Worm (Caenorhabditis elegans) whole organism, mixed stage, embryonic: ENCODE results near the gene Y66C5A.2.

Source experiments
- ces-1 ChIP-seq: fragments of 150-350 bp; optimal IDR thresholded peaks from 2 replicates; lab custom pipeline; 2014; ENCODE audit warnings: missing biosample characterization, missing genetic modification reagents, missing genetic modification characterization
- cnd-1 ChIP-seq: fragments of 200-800 bp; sonication (Bioruptor generic); optimal IDR thresholded peaks from 2 replicates; lab custom pipeline; 2018; ENCODE audit warnings: mild to moderate bottlenecking, missing genetic modification characterization, missing compliant biosample characterization
- elt-1 ChIP-seq: sonication (generic microtip); optimal IDR thresholded peaks from 2 replicates; lab custom pipeline; 2017; ENCODE audit warnings: missing genetic modification characterization, mild to moderate bottlenecking, missing compliant biosample characterization, antibody characterized with exemption, moderate library complexity, borderline replicate concordance; ENCODE audit not compliant: insufficient read depth
- ham-2 ChIP-seq: fragments of 200-800 bp; sonication (Bioruptor generic); optimal IDR thresholded peaks from 2 replicates; lab custom pipeline; 2018; ENCODE audit warnings: mild to moderate bottlenecking, missing genetic modification characterization, missing compliant biosample characterization
- lin-13 ChIP-seq: fragments of 150-350 bp; optimal IDR thresholded peaks from 2 replicates; lab custom pipeline; 2014; ENCODE audit warnings: missing biosample characterization, missing genetic modification characterization
- nhr-12 ChIP-seq: fragments of 150-350 bp; optimal IDR thresholded peaks from 2 replicates; lab custom pipeline; 2014; ENCODE audit warnings: missing biosample characterization, missing genetic modification characterization
- nhr-237 ChIP-seq: fragments of 150-350 bp; optimal IDR thresholded peaks from 2 replicates; lab custom pipeline; 2014; ENCODE audit warnings: missing biosample characterization, missing genetic modification characterization
- snpc-4 ChIP-seq: fragments of 150-350 bp; optimal IDR thresholded peaks from 2 replicates; lab custom pipeline; 2014; ENCODE audit warnings: missing biosample characterization, missing genetic modification characterization
- unc-62 ChIP-seq: fragments of 150-350 bp; optimal IDR thresholded peaks from 2 replicates; lab custom pipeline; 2014; ENCODE audit warnings: missing biosample characterization, missing genetic modification reagents, missing genetic modification characterization
- ztf-11 ChIP-seq: fragments of 150-350 bp; optimal IDR thresholded peaks from 2 replicates; lab custom pipeline; 2014; ENCODE audit warnings: missing biosample characterization, missing genetic modification characterization

DNA sequence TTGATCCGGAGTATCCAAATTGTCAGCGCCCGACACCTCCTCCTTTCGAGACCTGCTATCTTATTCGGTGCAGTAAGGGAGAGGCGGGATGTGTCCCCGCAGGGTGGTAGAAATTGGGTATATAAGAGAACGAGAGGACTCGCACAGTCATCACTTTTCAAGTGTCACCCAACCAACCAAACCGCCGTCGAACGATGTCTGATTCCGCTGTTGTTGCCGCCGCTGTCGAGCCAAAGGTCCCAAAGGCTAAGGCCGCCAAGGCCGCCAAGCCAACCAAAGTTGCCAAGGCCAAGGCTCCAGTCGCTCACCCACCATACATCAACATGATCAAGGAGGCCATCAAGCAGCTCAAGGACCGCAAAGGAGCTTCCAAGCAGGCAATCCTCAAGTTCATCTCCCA is 29.4 kb downstream of the Y66C5A.2 start, which contains the start of gene his-24:
- TF ChIP-seq nhr-237 (tag; lab: Kevin White, UChicago) = no peak
- TF ChIP-seq snpc-4 (tag; lab: Kevin White, UChicago) = no peak
- no peak for TF ChIP-seq elt-1 (tag; lab: Kevin White, UChicago)
- peak; percentile 37 for TF ChIP-seq ces-1
- no peak for TF ChIP-seq nhr-12 (tag; lab: Kevin White, UChicago)
- TF ChIP-seq unc-62 (GFP tag; lab: Kevin White, UChicago) = peak; percentile 29
- no peak for TF ChIP-seq ham-2 (GFP tag; lab: Kevin White, UChicago)
- peak; percentile 75 for TF ChIP-seq lin-13 (tag; lab: Kevin White, UChicago)
- TF ChIP-seq cnd-1 = peak; percentile 59
- TF ChIP-seq ztf-11 (tag; lab: Kevin White, UChicago) = peak; percentile 64
